Worm (Caenorhabditis elegans): Measurements from ENCODE around the gene C34H4.2.

C34H4.2 gene

DNA sequence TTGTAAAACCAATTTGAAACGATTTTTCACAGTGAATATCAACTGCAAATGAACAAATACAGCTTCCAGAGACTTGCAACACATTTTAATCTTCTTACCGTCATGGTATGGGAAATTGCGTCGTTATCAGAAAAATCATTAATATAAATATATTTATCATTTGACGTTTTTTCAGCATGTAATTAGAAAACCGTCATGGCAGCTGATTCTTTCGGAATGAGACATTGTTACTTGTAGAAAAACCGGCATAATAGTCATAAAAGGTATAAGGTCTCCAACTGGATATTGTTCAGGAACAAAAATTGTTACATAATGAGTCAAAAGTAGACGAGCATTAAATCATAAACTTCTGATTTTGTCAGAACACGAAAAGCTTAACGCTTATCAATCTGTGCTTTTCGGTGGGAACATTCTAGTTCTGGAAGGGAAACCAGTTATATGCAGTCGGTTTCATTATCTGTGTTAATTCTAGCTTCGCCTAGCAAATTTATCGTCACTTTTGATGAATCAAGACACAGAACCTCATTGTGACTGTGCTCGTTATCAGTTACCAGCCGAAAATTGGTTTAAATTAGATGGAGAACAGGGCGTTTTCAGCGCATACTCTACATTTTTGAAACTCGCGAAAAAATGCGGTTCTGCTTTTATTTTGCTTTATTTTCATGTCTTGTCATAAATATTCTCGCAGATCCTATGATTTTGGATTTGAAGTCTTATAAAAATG lies at the start of gene C34H4.2:
C34H4.2 (plus strand) TSS at position 558 of the 724 bp plus-strand sequence.
- no peak for TF ChIP-seq dao-5 (tag; optimal IDR thresholded peaks at IDR 0.05)
- no peak for TF ChIP-seq him-1 (tag; optimal IDR thresholded peaks at IDR 0.05)
- TF ChIP-seq W03F9.2 (tag; optimal IDR thresholded peaks at IDR 0.05) = no peak

DNA sequence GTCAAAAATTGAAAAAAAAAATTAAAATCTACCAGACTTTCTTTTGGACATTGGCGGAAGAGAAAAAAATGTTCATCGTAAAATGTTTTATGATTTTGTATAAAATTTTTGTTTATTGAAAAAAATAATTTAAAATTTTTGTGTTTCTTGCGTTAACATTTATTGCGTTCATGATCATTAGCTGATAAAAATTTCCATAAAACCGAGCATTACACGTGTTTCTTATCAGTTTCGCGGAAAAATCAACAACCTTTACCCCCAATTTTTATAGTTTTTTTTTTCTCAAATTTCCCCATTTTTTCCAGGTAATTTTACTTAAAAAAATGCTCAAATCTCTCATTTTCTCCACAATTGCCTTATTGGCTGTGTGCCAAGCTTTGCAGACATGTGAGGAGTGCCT lies 43.3 kb upstream of the C34H4.2 start, which contains the start of gene txt-4:
txt-4 (plus strand) TSS at position 324 of the 400 bp plus-strand sequence.
- TF ChIP-seq dao-5 (tag; optimal IDR thresholded peaks at IDR 0.05) (no peak), W03F9.2 (tag; optimal IDR thresholded peaks at IDR 0.05) (no peak), him-1 (tag; optimal IDR thresholded peaks at IDR 0.05) (no peak)

DNA sequence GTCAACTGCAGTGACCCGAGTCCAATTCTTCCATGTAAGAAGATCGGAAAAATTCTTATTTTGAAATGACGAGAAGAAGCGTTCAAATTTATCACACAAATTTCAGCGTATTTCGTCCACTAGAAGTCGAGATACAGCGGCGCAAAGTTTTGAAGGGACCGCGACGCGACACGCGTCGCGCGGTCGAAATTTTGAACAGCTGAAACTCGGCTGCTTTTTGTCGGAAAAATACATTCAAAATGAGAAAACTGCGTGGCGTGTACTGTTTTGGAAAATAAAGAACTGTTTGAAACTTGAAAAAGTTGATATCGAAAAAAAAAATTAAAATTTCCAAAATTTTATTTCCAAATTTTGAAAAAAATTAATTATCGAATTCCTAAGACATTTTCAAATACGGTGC lies 40.6 kb upstream of the C34H4.2 start:
- TF ChIP-seq dao-5 (tag; optimal IDR thresholded peaks at IDR 0.05) (no peak), W03F9.2 (tag; optimal IDR thresholded peaks at IDR 0.05) (no peak), him-1 (tag; optimal IDR thresholded peaks at IDR 0.05) (no peak)

DNA sequence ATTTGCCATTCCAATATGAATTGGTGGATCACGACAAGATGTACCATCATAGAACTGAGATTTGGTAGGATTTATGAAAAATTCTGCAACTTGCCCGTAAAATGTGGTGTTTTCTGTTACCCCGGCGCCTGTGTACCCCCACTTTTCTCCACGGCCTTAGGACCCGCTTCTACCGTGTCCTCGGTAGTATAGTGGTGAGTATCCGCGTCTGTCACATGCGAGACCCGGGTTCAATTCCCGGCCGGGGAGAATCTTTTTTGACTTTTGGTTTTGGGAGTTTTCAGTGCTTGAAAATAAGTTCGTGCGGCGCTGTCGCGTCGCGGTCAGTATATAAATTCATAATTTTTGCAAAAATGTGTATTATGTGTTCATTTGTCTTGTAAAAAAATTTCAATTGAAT lies 39.1 kb upstream of the C34H4.2 start:
- TF ChIP-seq him-1 (tag; optimal IDR thresholded peaks at IDR 0.05) (no peak), dao-5 (tag; optimal IDR thresholded peaks at IDR 0.05) (no peak), W03F9.2 (tag; optimal IDR thresholded peaks at IDR 0.05) (no peak)

ce11 chrIV:1515891-1516290 lies 37.7 kb upstream of the C34H4.2 start:
- TF ChIP-seq him-1 (tag; optimal IDR thresholded peaks at IDR 0.05) (no peak), dao-5 (tag; optimal IDR thresholded peaks at IDR 0.05) (no peak), W03F9.2 (tag; optimal IDR thresholded peaks at IDR 0.05) (no peak)

DNA sequence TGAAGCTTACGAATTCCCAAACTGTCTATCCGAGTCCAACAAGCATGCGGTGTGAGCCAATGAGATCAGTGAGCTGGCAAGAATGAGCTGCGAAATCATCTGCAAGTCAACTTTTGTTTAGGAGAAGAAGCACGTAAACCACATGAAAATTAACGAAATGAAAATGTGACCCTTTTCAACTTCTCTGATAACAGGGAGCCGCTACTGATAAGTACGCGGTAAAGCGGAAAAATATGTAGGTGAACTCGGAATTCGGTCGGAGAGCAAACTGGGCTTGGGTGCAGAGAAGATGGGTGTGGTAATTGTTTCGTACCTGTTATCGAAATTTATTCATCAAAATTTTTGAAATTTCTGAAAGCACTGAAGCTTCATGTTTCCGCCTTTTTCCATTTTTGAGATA lies 37.0 kb upstream of the C34H4.2 start, which contains the start of gene clec-172:
clec-172 (minus strand) TSS at position 101 of the 400 bp plus-strand sequence.
- TF ChIP-seq W03F9.2 (tag; optimal IDR thresholded peaks at IDR 0.05) (no peak), him-1 (tag; optimal IDR thresholded peaks at IDR 0.05) (no peak), dao-5 (tag; optimal IDR thresholded peaks at IDR 0.05) (no peak)

ce11 chrIV:1521224-1521623 lies 32.3 kb upstream of the C34H4.2 start, which contains the start of gene K03H6.4:
Gene K03H6.4, minus strand, starts transcription at chrIV:1521324.
- TF ChIP-seq W03F9.2 (tag; optimal IDR thresholded peaks at IDR 0.05) (no peak), him-1 (tag; optimal IDR thresholded peaks at IDR 0.05) (no peak), dao-5 (tag; optimal IDR thresholded peaks at IDR 0.05) (no peak)

DNA sequence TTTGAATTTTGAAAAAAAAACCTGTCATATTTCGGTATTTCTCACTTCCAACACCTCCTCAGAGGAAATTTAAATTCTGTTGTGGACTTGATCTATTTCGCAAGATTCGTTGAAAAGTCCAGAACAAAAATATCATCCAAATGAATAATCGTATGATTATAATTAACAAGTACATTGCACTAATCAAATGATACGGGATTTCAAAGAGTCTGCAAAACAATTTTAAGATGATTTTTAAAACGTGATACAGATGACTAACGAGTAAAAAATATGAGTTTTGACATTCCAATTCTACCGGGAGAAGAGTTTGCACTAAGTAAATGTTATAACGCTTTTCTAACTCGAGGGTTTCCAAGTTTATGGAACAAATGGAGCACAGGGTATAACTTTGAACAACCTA lies 31.2 kb upstream of the C34H4.2 start:
- no peak for TF ChIP-seq him-1 (tag; optimal IDR thresholded peaks at IDR 0.05)
- no peak for TF ChIP-seq dao-5 (tag; optimal IDR thresholded peaks at IDR 0.05)
- no peak for TF ChIP-seq W03F9.2 (tag; optimal IDR thresholded peaks at IDR 0.05)

- TF ChIP-seq him-1 (tag; optimal IDR thresholded peaks at IDR 0.05) (no peak), dao-5 (tag; optimal IDR thresholded peaks at IDR 0.05) (no peak), W03F9.2 (tag; optimal IDR thresholded peaks at IDR 0.05) (no peak)
Observed at ce11 chrIV:1523418-1523817, 30.1 kb upstream of the C34H4.2 start, which contains the start of gene K03H6.1. Gene K03H6.1, plus strand, starts transcription at chrIV:1523718.

ce11 chrIV:1536316-1536715 lies 17.2 kb upstream of the C34H4.2 start, which contains the start of gene K03H6.5:
Gene K03H6.5, minus strand, starts transcription at chrIV:1536416.
- TF ChIP-seq W03F9.2 (tag; optimal IDR thresholded peaks at IDR 0.05) = no peak
- no peak for TF ChIP-seq dao-5 (tag; optimal IDR thresholded peaks at IDR 0.05)
- no peak for TF ChIP-seq him-1 (tag; optimal IDR thresholded peaks at IDR 0.05)

DNA sequence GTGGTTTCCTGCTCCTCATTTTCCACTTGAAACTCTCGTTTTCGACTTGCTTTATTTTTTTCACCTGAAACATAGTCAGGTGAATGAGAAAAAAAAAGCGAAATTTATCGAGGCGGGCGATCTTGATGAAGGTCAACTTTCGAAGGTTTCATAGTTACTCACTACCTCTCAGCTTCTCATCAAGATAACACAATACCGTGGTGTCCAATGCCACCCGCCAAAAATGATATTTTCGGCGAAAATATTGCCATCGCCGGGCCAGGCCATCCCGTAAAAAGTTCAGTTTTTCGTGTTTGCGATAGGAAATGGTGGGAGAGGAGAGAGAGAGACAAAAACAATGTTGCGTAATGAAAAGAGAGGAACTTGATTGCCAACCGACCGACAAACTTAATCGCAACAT lies 6.4 kb upstream of the C34H4.2 start:
- TF ChIP-seq him-1 (tag; optimal IDR thresholded peaks at IDR 0.05) (no peak), W03F9.2 (tag; optimal IDR thresholded peaks at IDR 0.05) (no peak), dao-5 (tag; optimal IDR thresholded peaks at IDR 0.05) (no peak)

DNA sequence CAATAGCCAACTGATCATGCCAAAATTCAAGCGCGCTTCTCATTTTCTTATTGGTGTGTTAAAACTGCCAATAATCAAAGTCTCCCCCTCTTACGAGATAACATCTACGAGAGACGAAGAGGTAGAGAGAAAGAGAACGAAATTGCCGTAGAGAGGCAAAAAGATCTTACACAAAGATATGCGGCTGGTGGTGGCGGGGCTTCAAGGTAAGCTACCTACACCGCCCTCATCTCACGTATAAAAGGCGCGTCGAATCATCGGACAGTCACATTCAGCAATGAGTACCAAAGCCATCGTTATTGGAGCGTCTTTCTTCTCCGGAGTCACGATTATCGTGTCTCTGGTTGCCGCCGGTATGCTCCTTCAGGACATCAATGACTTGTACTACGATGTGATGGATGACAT lies 5.1 kb upstream of the C34H4.2 start, which contains the start of gene col-107:
col-107 (plus strand) TSS at position 265 of the 405 bp plus-strand sequence.
- no peak for TF ChIP-seq dao-5 (tag; optimal IDR thresholded peaks at IDR 0.05)
- no peak for TF ChIP-seq W03F9.2 (tag; optimal IDR thresholded peaks at IDR 0.05)
- TF ChIP-seq him-1 (tag; optimal IDR thresholded peaks at IDR 0.05) = no peak

DNA sequence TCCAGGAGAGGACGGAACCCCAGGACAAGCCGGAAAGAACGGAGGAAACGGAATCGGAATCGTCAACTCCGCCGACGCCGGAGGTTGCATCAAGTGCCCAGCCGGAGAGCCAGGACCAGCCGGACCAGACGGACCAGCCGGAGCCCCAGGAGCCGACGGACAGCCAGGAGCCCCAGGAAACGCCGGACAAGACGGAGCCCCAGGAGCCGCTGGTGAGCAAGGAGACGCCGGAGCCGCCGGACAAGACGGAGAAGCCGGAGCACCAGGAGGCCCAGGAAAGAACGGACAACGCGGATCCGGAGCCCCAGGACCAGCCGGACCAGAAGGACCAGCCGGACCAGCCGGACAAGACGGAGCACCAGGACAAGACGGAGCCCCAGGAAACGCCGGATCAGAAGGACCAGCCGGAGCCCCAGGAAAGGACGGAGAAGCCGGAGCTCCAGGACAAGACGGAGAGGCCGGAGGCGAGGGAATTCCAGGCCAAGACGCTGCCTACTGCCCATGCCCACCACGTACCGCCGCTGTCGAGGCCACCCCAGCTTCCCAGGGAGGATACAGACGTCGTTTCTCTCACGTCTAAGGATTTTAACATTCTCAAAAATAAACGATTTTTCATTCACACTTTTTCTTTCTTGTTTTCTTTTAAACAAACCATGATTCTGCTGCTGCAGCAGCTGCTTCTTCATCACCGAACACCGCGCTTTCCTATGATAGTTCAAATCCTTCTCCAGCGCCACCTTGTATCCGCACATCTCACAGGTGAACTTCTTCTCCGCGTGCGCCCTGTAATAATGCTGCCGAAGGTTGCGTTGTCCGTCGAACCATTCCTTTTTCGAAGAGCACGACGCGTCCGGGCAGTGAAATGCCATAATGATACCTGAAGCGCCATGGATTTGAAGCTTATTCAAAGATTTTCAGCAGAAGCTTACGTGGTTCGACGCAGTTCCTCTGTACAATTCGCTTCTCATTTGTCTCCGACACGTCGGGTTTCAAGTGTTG lies 4.2 kb upstream of the C34H4.2 start:
- TF ChIP-seq W03F9.2 (tag; optimal IDR thresholded peaks at IDR 0.05) (no peak), dao-5 (tag; optimal IDR thresholded peaks at IDR 0.05) (no peak), him-1 (tag; optimal IDR thresholded peaks at IDR 0.05) (no peak)
